Fruit fly (Drosophila melanogaster): ENCODE measurements around the gene CG13766.

- TF ChIP-seq ttk (optimal IDR thresholded peaks at IDR 0.05), result no peak
- no peak for TF ChIP-seq psq (optimal IDR thresholded peaks at IDR 0.05)
- no peak for TF ChIP-seq Sin3A (optimal IDR thresholded peaks at IDR 0.05)
- no peak for TF ChIP-seq insv (optimal IDR thresholded peaks at IDR 0.05)
- TF ChIP-seq Myc (optimal IDR thresholded peaks at IDR 0.05), result no peak
- no peak for TF ChIP-seq h (optimal IDR thresholded peaks at IDR 0.05)
These were observed 33.8 kb downstream of the CG13766 start for dm6 chr2L:6531985-6532699.

Measured in Kc167 (cell line).